Worm (Caenorhabditis elegans) whole organism, L1 larva: Measurements from ENCODE around the gene T05A8.6.

Source experiments
- Y116A8C.19 ChIP-seq: sonication (generic microtip); optimal IDR thresholded peaks from 2 replicates; lab custom pipeline; 2016; ENCODE audit warnings: missing compliant biosample characterization, missing genetic modification characterization, borderline replicate concordance
- aha-1 ChIP-seq: fragments of 150-350 bp; optimal IDR thresholded peaks from 2 replicates; lab custom pipeline; 2014; ENCODE audit warnings: missing biosample characterization, missing genetic modification characterization
- ama-1 ChIP-seq: fragments of 150-350 bp; optimal IDR thresholded peaks from 2 replicates; lab custom pipeline; 2014
- ceh-63 ChIP-seq: fragments of 200-800 bp; sonication (Bioruptor generic); optimal IDR thresholded peaks from 2 replicates; lab custom pipeline; 2018; ENCODE audit warnings: mild to moderate bottlenecking, missing genetic modification characterization, missing compliant biosample characterization
- ceh-8 ChIP-seq: fragments of 200-800 bp; sonication (Bioruptor generic); optimal IDR thresholded peaks from 2 replicates; lab custom pipeline; 2018; ENCODE audit warnings: mild to moderate bottlenecking, missing genetic modification characterization, moderate library complexity, missing compliant biosample characterization
- ceh-82 ChIP-seq, 3 experiments: fragments of 150-350 bp in 1 of 3; sonication (generic microtip) in 2 of 3; optimal IDR thresholded peaks; 2 replicates each; lab custom pipeline; 2014 to 2017; ENCODE audit warnings: missing biosample characterization in 3 of 3, missing genetic modification characterization in 3 of 3
- ces-1 ChIP-seq: fragments of 150-350 bp; optimal IDR thresholded peaks from 2 replicates; lab custom pipeline; 2014; ENCODE audit warnings: missing biosample characterization, missing genetic modification reagents, missing genetic modification characterization
- dpl-1 ChIP-seq, 3 experiments: fragments of 150-350 bp in 2 of 3; sonication (generic microtip) in 1 of 3; optimal IDR thresholded peaks; 2 replicates each; lab custom pipeline; 2014 to 2017; ENCODE audit warnings: missing biosample characterization in 3 of 3, missing genetic modification characterization in 3 of 3, missing genetic modification reagents in 3 of 3
- efl-1 ChIP-seq, 4 experiments: fragments of 150-350 bp; optimal IDR thresholded peaks in 3 of 4; peaks in 1 of 4; 1 replicate in 1 of 4; 2 replicates in 3 of 4; lab custom pipeline; 2014; ENCODE audit warnings: missing biosample characterization in 2 of 4, missing genetic modification characterization in 2 of 4, missing genetic modification reagents in 2 of 4
- efl-3 ChIP-seq: fragments of 200-800 bp; sonication (Bioruptor generic); optimal IDR thresholded peaks from 2 replicates; lab custom pipeline; 2018; ENCODE audit warnings: mild to moderate bottlenecking, missing genetic modification characterization, missing compliant biosample characterization
- egl-13 ChIP-seq: sonication (generic microtip); optimal IDR thresholded peaks from 2 replicates; lab custom pipeline; 2016; ENCODE audit warnings: missing genotype, missing genetic modification reagents, missing genetic modification characterization, missing compliant biosample characterization
- ets-5 ChIP-seq: fragments of 200-800 bp; sonication (Bioruptor generic); IDR thresholded peaks from 2 replicates; pipeline ENCODE4 v1.3.6; 2022; ENCODE audit warnings: missing genetic modification characterization, missing compliant biosample characterization
- fkh-4 ChIP-seq: sonication (generic microtip); optimal IDR thresholded peaks from 2 replicates; lab custom pipeline; 2016; ENCODE audit warnings: missing compliant biosample characterization, missing genetic modification characterization, borderline replicate concordance
- fkh-8 ChIP-seq: sonication (generic microtip); optimal IDR thresholded peaks from 2 replicates; lab custom pipeline; 2016; ENCODE audit warnings: mild to moderate bottlenecking, missing genetic modification characterization, missing compliant biosample characterization
- irx-1 ChIP-seq: sonication (generic microtip); optimal IDR thresholded peaks from 2 replicates; lab custom pipeline; 2016; ENCODE audit warnings: missing genetic modification characterization, missing compliant biosample characterization
- jun-1 ChIP-seq: fragments of 150-350 bp; optimal IDR thresholded peaks from 2 replicates; lab custom pipeline; 2014; ENCODE audit warnings: missing biosample characterization, missing genetic modification reagents, missing genetic modification characterization
- lin-13 ChIP-seq: fragments of 150-350 bp; optimal IDR thresholded peaks from 2 replicates; lab custom pipeline; 2014; ENCODE audit warnings: missing biosample characterization, missing genetic modification reagents, missing genetic modification characterization
- lin-14 ChIP-seq: fragments of 200-800 bp; sonication (Bioruptor generic); optimal IDR thresholded peaks from 2 replicates; lab custom pipeline; 2018; ENCODE audit warnings: mild to moderate bottlenecking, missing genetic modification characterization, moderate library complexity, missing compliant biosample characterization
- lin-15B ChIP-seq: fragments of 150-350 bp; sonication (generic microtip); optimal IDR thresholded peaks from 3 replicates; lab custom pipeline; 2014; ENCODE audit warnings: missing biosample characterization, missing genetic modification characterization
- lin-35 ChIP-seq, 2 experiments: fragments of 150-350 bp; optimal IDR thresholded peaks; 2 replicates each; lab custom pipeline; 2014; ENCODE audit warnings: missing biosample characterization in 2 of 2, missing genetic modification characterization in 2 of 2, missing genetic modification reagents in 2 of 2
- lin-39 ChIP-seq: fragments of 150-350 bp; optimal IDR thresholded peaks from 2 replicates; lab custom pipeline; 2014; ENCODE audit warnings: missing biosample characterization, missing genetic modification reagents, missing genetic modification characterization
- lsy-2 ChIP-seq, 2 experiments: fragments of 150-350 bp; optimal IDR thresholded peaks; 2 replicates each; lab custom pipeline; 2014; ENCODE audit warnings: missing biosample characterization in 2 of 2, missing genetic modification characterization in 2 of 2
- nhr-12 ChIP-seq: sonication (generic microtip); optimal IDR thresholded peaks from 2 replicates; lab custom pipeline; 2017; ENCODE audit warnings: missing biosample characterization, missing genetic modification characterization
- nhr-28 ChIP-seq: fragments of 150-350 bp; optimal IDR thresholded peaks from 2 replicates; lab custom pipeline; 2014; ENCODE audit warnings: missing biosample characterization, missing genetic modification characterization
- nhr-47 ChIP-seq: sonication (generic microtip); optimal IDR thresholded peaks from 2 replicates; lab custom pipeline; 2016; ENCODE audit warnings: mild to moderate bottlenecking, missing genetic modification characterization, moderate library complexity, missing compliant biosample characterization
- nhr-71 ChIP-seq: sonication (generic microtip); optimal IDR thresholded peaks from 2 replicates; lab custom pipeline; 2016; ENCODE audit warnings: mild to moderate bottlenecking, missing genetic modification characterization, moderate library complexity, missing compliant biosample characterization
- pag-3 ChIP-seq: sonication (generic microtip); optimal IDR thresholded peaks from 2 replicates; lab custom pipeline; 2017; ENCODE audit warnings: missing genetic modification characterization, mild to moderate bottlenecking, missing compliant biosample characterization, antibody characterized with exemption, borderline replicate concordance; ENCODE audit not compliant: insufficient read depth
- pax-3 ChIP-seq: fragments of 200-800 bp; sonication (Bioruptor generic); optimal IDR thresholded peaks from 2 replicates; lab custom pipeline; 2018; ENCODE audit warnings: mild to moderate bottlenecking, missing genetic modification characterization, moderate library complexity, missing compliant biosample characterization
- snu-23 ChIP-seq: sonication (generic microtip); optimal IDR thresholded peaks from 2 replicates; lab custom pipeline; 2016; ENCODE audit warnings: missing genetic modification characterization, missing compliant biosample characterization
- unc-86 ChIP-seq: sonication (generic microtip); optimal IDR thresholded peaks from 2 replicates; lab custom pipeline; 2016; ENCODE audit warnings: missing genetic modification characterization, missing compliant biosample characterization
- unc-98 ChIP-seq: fragments of 200-800 bp; sonication (Bioruptor generic); IDR thresholded peaks from 2 replicates; pipeline ENCODE4 v1.3.6; 2022; ENCODE audit warnings: missing genetic modification characterization, missing compliant biosample characterization
- vab-15 ChIP-seq: sonication (generic microtip); optimal IDR thresholded peaks from 2 replicates; lab custom pipeline; 2017; ENCODE audit warnings: missing genotype, mild to moderate bottlenecking, missing genetic modification characterization, missing compliant biosample characterization
- xbp-1 ChIP-seq: sonication (generic microtip); optimal IDR thresholded peaks from 2 replicates; lab custom pipeline; 2016; ENCODE audit warnings: missing genetic modification characterization, missing compliant biosample characterization
- zip-4 ChIP-seq: fragments of 200-800 bp; sonication (Bioruptor generic); optimal IDR thresholded peaks from 2 replicates; lab custom pipeline; 2018; ENCODE audit warnings: mild to moderate bottlenecking, missing genetic modification characterization, moderate library complexity, missing compliant biosample characterization
- ztf-4 ChIP-seq: fragments of 150-350 bp; optimal IDR thresholded peaks from 2 replicates; lab custom pipeline; 2014; ENCODE audit warnings: missing biosample characterization, missing genetic modification characterization

Gene T05A8.6

DNA sequence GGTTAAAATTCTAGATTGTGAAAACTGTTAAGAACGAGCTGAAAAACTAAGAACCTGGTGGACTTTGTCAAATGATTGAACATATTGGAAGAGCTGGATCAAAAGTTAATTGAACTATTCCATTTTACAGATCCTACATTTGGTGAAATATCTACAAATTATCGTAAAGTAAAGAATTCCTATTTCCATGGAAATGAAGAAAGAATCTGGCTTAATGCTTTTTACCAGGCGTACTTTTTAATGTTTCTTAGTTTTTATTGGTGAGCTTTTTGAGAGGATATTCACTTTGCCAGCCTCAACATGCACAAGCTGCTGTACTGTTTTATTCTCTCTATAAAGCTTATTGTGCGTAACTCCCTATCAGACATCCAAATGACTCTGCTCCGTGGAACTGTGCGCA is 38.3 kb upstream of the T05A8.6 start, which contains the start of gene F08D12.4:
Gene F08D12.4 (plus strand): TSS at position 301 of the 400 bp plus-strand sequence.
- TF ChIP-seq jun-1 (tag; lab: Kevin White, UChicago) (no peak), aha-1 (tag; lab: Kevin White, UChicago) (no peak), ama-1 (no peak), ztf-4 (tag; lab: Kevin White, UChicago) (no peak), dpl-1 (GFP tag; optimal IDR thresholded peaks at IDR 0.05; lab: Kevin White, UChicago) (no peak), nhr-12 (tag; lab: Kevin White, UChicago) (no peak), ceh-63 (GFP tag; lab: Kevin White, UChicago) (no peak), ceh-82 (tag; optimal IDR thresholded peaks at IDR 0.05; lab: Kevin White, UChicago) (no peak), ceh-8 (no peak), pax-3 (tag; lab: Kevin White, UChicago) (no peak)

DNA sequence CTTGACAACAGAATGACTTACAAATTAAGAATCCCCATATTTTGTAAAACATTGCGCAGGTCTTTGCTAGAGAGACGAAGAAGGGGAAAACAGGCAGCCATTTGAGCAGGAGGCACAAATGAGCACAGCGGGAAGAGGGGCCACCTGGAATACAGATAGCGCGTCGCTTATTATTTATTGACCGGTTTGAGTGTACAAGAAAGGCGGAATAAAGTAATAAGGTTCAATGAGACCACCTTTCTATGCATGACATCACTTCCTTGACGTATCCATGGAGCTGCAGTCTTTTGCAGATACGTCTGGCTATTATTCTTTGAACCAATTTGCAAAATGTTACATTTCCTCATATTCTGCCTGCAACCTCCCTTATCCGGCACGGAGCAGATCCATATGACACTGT is 35.4 kb upstream of the T05A8.6 start, which contains the start of gene fbxb-111:
Gene fbxb-111 (minus strand): TSS at position 101 of the 400 bp plus-strand sequence.
- TF ChIP-seq egl-13 (tag; lab: Kevin White, UChicago), result no peak
- no peak for TF ChIP-seq efl-3
- no peak for TF ChIP-seq lin-15B (tag; lab: Kevin White, UChicago)
- no peak for TF ChIP-seq nhr-28
- TF ChIP-seq lin-39 (tag; lab: Kevin White, UChicago), result no peak
- TF ChIP-seq irx-1, result no peak
- no peak for TF ChIP-seq lin-13 (GFP tag; lab: Kevin White, UChicago)
- TF ChIP-seq nhr-71 (tag; lab: Kevin White, UChicago), result no peak

DNA sequence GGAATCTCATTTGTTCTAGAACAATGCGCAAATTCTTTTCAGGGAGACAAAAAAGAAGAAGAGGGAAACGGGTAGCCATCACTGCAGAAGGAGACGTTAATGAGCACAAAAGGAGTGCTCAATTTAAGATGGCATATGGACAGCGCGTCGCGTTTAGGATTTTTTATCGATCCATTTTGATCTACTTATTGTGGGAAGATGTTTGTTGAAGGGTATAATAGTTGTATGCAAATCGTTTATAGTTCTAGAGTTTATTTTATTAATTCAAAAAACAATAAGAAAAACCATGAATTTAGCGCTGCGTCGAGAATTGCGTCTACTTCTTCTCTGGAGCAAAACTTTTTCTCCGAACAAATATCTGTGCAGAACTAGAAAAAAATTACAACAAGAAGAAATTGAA is 34.0 kb upstream of the T05A8.6 start, which contains the start of gene sdz-9:
Gene sdz-9 (minus strand): TSS at position 101 of the 400 bp plus-strand sequence.
- TF ChIP-seq lin-35 (GFP tag; optimal IDR thresholded peaks at IDR 0.05; lab: Kevin White, UChicago) (no peak), lsy-2 (tag; optimal IDR thresholded peaks at IDR 0.05; lab: Kevin White, UChicago) (no peak), fkh-4 (tag; lab: Kevin White, UChicago) (no peak), ets-5 (no peak), nhr-47 (tag; lab: Kevin White, UChicago) (no peak), zip-4 (GFP tag; lab: Kevin White, UChicago) (no peak), fkh-8 (no peak)

DNA sequence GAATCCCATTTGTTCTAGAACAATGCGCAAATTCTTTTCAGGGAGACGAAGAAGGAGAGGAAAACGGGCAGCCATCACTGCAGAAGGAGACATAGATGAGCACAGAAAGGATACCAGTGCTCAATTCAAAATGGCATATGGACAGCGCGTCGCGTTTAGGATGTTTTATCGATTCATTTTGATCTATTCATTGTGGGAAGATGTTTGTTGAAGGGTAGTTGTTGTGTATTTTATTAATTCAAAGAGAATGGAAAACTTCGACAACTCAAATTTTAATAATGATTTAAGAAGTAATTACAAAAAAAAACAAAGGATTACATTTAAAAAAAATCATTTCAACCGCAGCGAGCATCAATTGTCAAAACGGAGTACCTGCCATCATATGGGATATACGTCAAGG is 32.6 kb upstream of the T05A8.6 start, which contains the start of gene sdz-10:
Gene sdz-10 (minus strand): TSS at position 101 of the 400 bp plus-strand sequence.
- no peak for TF ChIP-seq unc-98 (GFP tag; lab: Robert Waterston, UW)
- no peak for TF ChIP-seq pax-3 (tag; lab: Kevin White, UChicago)
- TF ChIP-seq ces-1 (GFP tag; lab: Kevin White, UChicago), result no peak
- TF ChIP-seq fkh-4 (tag; lab: Kevin White, UChicago), result no peak
- TF ChIP-seq Y116A8C.19, result no peak
- no peak for TF ChIP-seq lin-14 (GFP tag; lab: Kevin White, UChicago)
- TF ChIP-seq pag-3 (tag; lab: Kevin White, UChicago), result no peak
- no peak for TF ChIP-seq snu-23 (GFP tag; lab: Kevin White, UChicago)
- no peak for TF ChIP-seq efl-1 (optimal IDR thresholded peaks at IDR 0.05; lab: Kevin White, UChicago)
- no peak for TF ChIP-seq efl-1 (GFP tag; optimal IDR thresholded peaks at IDR 0.05 in 1 of 2; lab: Kevin White, UChicago)
- no peak for TF ChIP-seq unc-86 (tag; lab: Kevin White, UChicago)
- TF ChIP-seq vab-15 (tag; lab: Kevin White, UChicago), result no peak
- no peak for TF ChIP-seq ceh-82 (tag; optimal IDR thresholded peaks at IDR 0.05; lab: Kevin White, UChicago)
- TF ChIP-seq xbp-1 (tag; lab: Kevin White, UChicago), result no peak
- no peak for TF ChIP-seq aha-1 (tag; lab: Kevin White, UChicago)
- TF ChIP-seq egl-13 (tag; lab: Kevin White, UChicago), result no peak
